Fruit fly (Drosophila melanogaster) whole organism, embryonic: Measurements from ENCODE around the gene Sse.

Experiments
- Adf1 ChIP-seq: fragments of 200-800 bp; sonication (Bioruptor generic); IDR thresholded peaks from 2 replicates; pipeline ENCODE4 v1.3.6; 2022; ENCODE audit warnings: missing biosample characterization, missing genetic modification characterization
- CG10209 ChIP-seq: fragments of 200-800 bp; sonication (Bioruptor generic); optimal IDR thresholded peaks from 3 replicates; lab custom pipeline; 2017; ENCODE audit warnings: missing biosample characterization, mild to moderate bottlenecking, missing genetic modification characterization, missing genetic modification reagents
- CG10565 ChIP-seq: fragments of 200-800 bp; sonication (Bioruptor generic); optimal IDR thresholded peaks from 3 replicates; lab custom pipeline; 2016; ENCODE audit warnings: missing biosample characterization, mild to moderate bottlenecking, missing genetic modification characterization
- CG10959 ChIP-seq: fragments of 200-800 bp; sonication (Bioruptor generic); IDR thresholded peaks from 2 replicates; pipeline ENCODE4 v1.3.6; 2022; ENCODE audit warnings: missing biosample characterization, missing genetic modification characterization
- CG11093 ChIP-seq: fragments of 200-800 bp; sonication (Bioruptor generic); IDR thresholded peaks from 3 replicates; pipeline ENCODE4 v1.3.6; 2022; ENCODE audit warnings: missing biosample characterization, missing genetic modification characterization
- CG11504 ChIP-seq: fragments of 200-800 bp; sonication (Bioruptor generic); optimal IDR thresholded peaks from 3 replicates; lab custom pipeline; 2019; ENCODE audit warnings: missing biosample characterization, mild to moderate bottlenecking, missing genetic modification characterization, moderate library complexity
- CG13296 ChIP-seq: fragments of 200-800 bp; sonication (Bioruptor generic); optimal IDR thresholded peaks from 3 replicates; lab custom pipeline; 2018; ENCODE audit warnings: missing biosample characterization, mild to moderate bottlenecking, missing genetic modification characterization
- CG13424 ChIP-seq: fragments of 200-800 bp; sonication (Bioruptor generic); optimal IDR thresholded peaks from 2 replicates; lab custom pipeline; 2019; ENCODE audit warnings: missing biosample characterization, mild to moderate bottlenecking, missing genetic modification characterization, moderate library complexity
- CG13775 ChIP-seq: fragments of 200-800 bp; sonication (Bioruptor generic); optimal IDR thresholded peaks from 3 replicates; lab custom pipeline; 2017; ENCODE audit warnings: missing biosample characterization, mild to moderate bottlenecking, missing genetic modification characterization
- CG14710 ChIP-seq: fragments of 200-800 bp; sonication (Bioruptor generic); optimal IDR thresholded peaks from 3 replicates; lab custom pipeline; 2019; ENCODE audit warnings: missing biosample characterization, mild to moderate bottlenecking, missing genetic modification characterization, moderate library complexity
- CG14965 ChIP-seq: fragments of 200-800 bp; sonication (Bioruptor generic); optimal IDR thresholded peaks from 2 replicates; lab custom pipeline; 2016; ENCODE audit warnings: missing biosample characterization, missing genetic modification characterization, borderline replicate concordance
- CG2116 ChIP-seq: fragments of 200-800 bp; sonication (Bioruptor generic); optimal IDR thresholded peaks from 3 replicates; lab custom pipeline; 2018; ENCODE audit warnings: missing biosample characterization, mild to moderate bottlenecking, missing genetic modification characterization
- CG31388 ChIP-seq: fragments of 200-800 bp; sonication (Bioruptor generic); optimal IDR thresholded peaks from 2 replicates; lab custom pipeline; 2016; ENCODE audit warnings: missing biosample characterization, missing genetic modification characterization
- CG3281 ChIP-seq: fragments of 200-800 bp; sonication (Bioruptor generic); optimal IDR thresholded peaks from 3 replicates; lab custom pipeline; 2017; ENCODE audit warnings: missing biosample characterization, mild to moderate bottlenecking, missing genetic modification characterization
- CG34376 ChIP-seq: fragments of 200-800 bp; sonication (Bioruptor generic); optimal IDR thresholded peaks from 2 replicates; lab custom pipeline; 2018; ENCODE audit warnings: missing biosample characterization, mild to moderate bottlenecking, missing genetic modification characterization
- CG3838 ChIP-seq: fragments of 200-800 bp; sonication (Bioruptor generic); optimal IDR thresholded peaks from 3 replicates; lab custom pipeline; 2016; ENCODE audit warnings: missing biosample characterization, missing genetic modification characterization
- CG42726 ChIP-seq: fragments of 200-800 bp; sonication (Bioruptor generic); IDR thresholded peaks from 2 replicates; pipeline ENCODE4 v1.3.6; 2022; ENCODE audit warnings: missing biosample characterization, missing genetic modification characterization; ENCODE audit not compliant: partially characterized antibody
- CG4854 ChIP-seq: fragments of 200-800 bp; sonication (Bioruptor generic); optimal IDR thresholded peaks from 2 replicates; lab custom pipeline; 2016; ENCODE audit warnings: missing biosample characterization, missing genetic modification characterization, inconsistent platforms
- CG6254 ChIP-seq: fragments of 200-800 bp; sonication (Bioruptor generic); optimal IDR thresholded peaks from 3 replicates; lab custom pipeline; 2017; ENCODE audit warnings: mild to moderate bottlenecking, missing biosample characterization, missing genetic modification reagents, missing genetic modification characterization
- CG6791 ChIP-seq: fragments of 200-800 bp; sonication (Bioruptor generic); IDR thresholded peaks from 3 replicates; pipeline ENCODE4 v1.3.6; 2022; ENCODE audit warnings: missing biosample characterization, missing genetic modification characterization; ENCODE audit not compliant: partially characterized antibody
- CG8290 ChIP-seq, 3 experiments: fragments of 200-800 bp; sonication (Bioruptor generic); optimal IDR thresholded peaks; 2 replicates each; lab custom pipeline; 2016 to 2019; ENCODE audit warnings: missing biosample characterization in 3 of 3, missing genetic modification characterization in 3 of 3, mild to moderate bottlenecking in 2 of 3, moderate library complexity in 1 of 3
- Deaf1 ChIP-seq: fragments of 200-800 bp; optimal IDR thresholded peaks from 3 replicates; lab custom pipeline; 2019; ENCODE audit warnings: missing biosample characterization, mild to moderate bottlenecking, missing genetic modification characterization, moderate library complexity
- Dref ChIP-seq: fragments of 200-800 bp; sonication (Bioruptor generic); IDR thresholded peaks from 2 replicates; pipeline ENCODE4 v1.3.6; 2022; ENCODE audit warnings: missing biosample characterization, missing genetic modification characterization
- Eip74EF ChIP-seq, 2 experiments: fragments of 200-800 bp in 1 of 2; fragments of >200 bp in 1 of 2; sonication (Bioruptor generic) in 1 of 2; optimal IDR thresholded peaks; 2 replicates each; lab custom pipeline; 2017 to 2019; ENCODE audit warnings: missing biosample characterization in 2 of 2, missing genetic modification characterization in 2 of 2, mild to moderate bottlenecking in 1 of 2, moderate library complexity in 1 of 2
- Ets65A ChIP-seq: fragments of 200-800 bp; sonication (Bioruptor generic); peaks from one replicate; lab custom pipeline; 2016; ENCODE audit warnings: missing biosample characterization, missing genetic modification characterization
- Hr39 ChIP-seq: fragments of >200 bp; optimal IDR thresholded peaks from 2 replicates; lab custom pipeline; 2017
- Lpt ChIP-seq: fragments of >200 bp; optimal IDR thresholded peaks from 2 replicates; lab custom pipeline; 2018; ENCODE audit warnings: missing biosample characterization, missing genetic modification characterization
- Ravus ChIP-seq: fragments of 200-800 bp; sonication (Bioruptor generic); IDR thresholded peaks from 2 replicates; pipeline ENCODE4 v1.3.6; 2022; ENCODE audit warnings: missing biosample characterization, missing genetic modification characterization
- abd-A ChIP-seq: fragments of 200-800 bp; sonication (Bioruptor generic); optimal IDR thresholded peaks from 3 replicates; lab custom pipeline; 2019; ENCODE audit warnings: missing biosample characterization, mild to moderate bottlenecking, missing genetic modification characterization, moderate library complexity
- bbx ChIP-seq: fragments of 200-800 bp; sonication (Bioruptor generic); IDR thresholded peaks from 2 replicates; pipeline ENCODE4 v1.3.6; 2022; ENCODE audit warnings: missing biosample characterization, missing genetic modification characterization; ENCODE audit not compliant: partially characterized antibody
- chn ChIP-seq: fragments of 200-800 bp; sonication (Bioruptor generic); optimal IDR thresholded peaks from 2 replicates; lab custom pipeline; 2016; ENCODE audit warnings: missing biosample characterization, missing genetic modification characterization
- crol ChIP-seq: fragments of 200-800 bp; sonication (Bioruptor generic); IDR thresholded peaks from 2 replicates; pipeline ENCODE4 v1.3.6; 2022; ENCODE audit warnings: missing biosample characterization, missing genetic modification characterization
- cwo ChIP-seq: fragments of 200-800 bp; sonication (Bioruptor generic); optimal IDR thresholded peaks from 3 replicates; lab custom pipeline; 2017; ENCODE audit warnings: missing biosample characterization, missing genetic modification characterization, mild to moderate bottlenecking, moderate library complexity, missing genetic modification reagents
- ewg ChIP-seq: fragments of 200-800 bp; sonication (Bioruptor generic); optimal IDR thresholded peaks from 3 replicates; lab custom pipeline; 2017; ENCODE audit warnings: mild to moderate bottlenecking, missing biosample characterization, missing genetic modification reagents, missing genetic modification characterization
- gcm ChIP-seq: fragments of 200-800 bp; sonication (Bioruptor generic); optimal IDR thresholded peaks from 2 replicates; lab custom pipeline; 2019; ENCODE audit warnings: missing biosample characterization, mild to moderate bottlenecking, missing genetic modification characterization, moderate library complexity
- hb ChIP-seq: fragments of 200-800 bp; sonication (Bioruptor generic); IDR thresholded peaks from 3 replicates; pipeline ENCODE4 v1.3.6; 2022; ENCODE audit warnings: missing biosample characterization, missing genetic modification characterization; ENCODE audit not compliant: partially characterized antibody
- ken ChIP-seq: fragments of 200-800 bp; sonication (Bioruptor generic); IDR thresholded peaks from 3 replicates; pipeline ENCODE4 v1.3.6; 2022; ENCODE audit warnings: missing biosample characterization, missing genetic modification characterization
- otp ChIP-seq: fragments of 200-800 bp; sonication (Bioruptor generic); IDR thresholded peaks from 3 replicates; pipeline ENCODE4, ENCODE4 v1.3.6; 2022; ENCODE audit warnings: missing biosample characterization, missing genetic modification characterization
- pros ChIP-seq: fragments of 200-800 bp; sonication (Bioruptor generic); optimal IDR thresholded peaks from 3 replicates; lab custom pipeline; 2019; ENCODE audit warnings: missing biosample characterization, mild to moderate bottlenecking, missing genetic modification characterization, moderate library complexity
- ranshi ChIP-seq: fragments of 200-800 bp; sonication (Bioruptor generic); IDR thresholded peaks from 2 replicates; pipeline ENCODE4 v1.3.6; 2022; ENCODE audit warnings: missing biosample characterization, missing genetic modification characterization
- sim ChIP-seq: fragments of 200-800 bp; sonication (Bioruptor generic); IDR thresholded peaks from 2 replicates; pipeline ENCODE4 v1.3.6; 2022; ENCODE audit warnings: missing biosample characterization, missing genetic modification characterization
- so ChIP-seq: fragments of 200-800 bp; sonication (Bioruptor generic); IDR thresholded peaks from 3 replicates; pipeline ENCODE4 v1.3.6; 2022; ENCODE audit warnings: missing biosample characterization, missing genetic modification characterization
- unc-4 ChIP-seq: fragments of 200-800 bp; sonication (Bioruptor generic); IDR thresholded peaks from 2 replicates; pipeline ENCODE4 v1.3.6; 2022; ENCODE audit warnings: missing biosample characterization, missing genetic modification characterization; ENCODE audit not compliant: partially characterized antibody
- vnd ChIP-seq: fragments of 200-800 bp; sonication (Bioruptor generic); IDR thresholded peaks from 3 replicates; pipeline ENCODE4 v1.3.6; 2022; ENCODE audit warnings: missing biosample characterization, missing genetic modification characterization; ENCODE audit not compliant: partially characterized antibody
- wek ChIP-seq: fragments of 200-800 bp; sonication (Bioruptor generic); optimal IDR thresholded peaks from 3 replicates; lab custom pipeline; 2018; ENCODE audit warnings: missing biosample characterization, mild to moderate bottlenecking, missing genetic modification characterization, moderate library complexity
- z ChIP-seq: fragments of 200-800 bp; sonication (Bioruptor generic); IDR thresholded peaks from 3 replicates; pipeline ENCODE4 v1.3.6; 2022; ENCODE audit warnings: missing biosample characterization, missing genetic modification characterization

The Sse gene

DNA sequence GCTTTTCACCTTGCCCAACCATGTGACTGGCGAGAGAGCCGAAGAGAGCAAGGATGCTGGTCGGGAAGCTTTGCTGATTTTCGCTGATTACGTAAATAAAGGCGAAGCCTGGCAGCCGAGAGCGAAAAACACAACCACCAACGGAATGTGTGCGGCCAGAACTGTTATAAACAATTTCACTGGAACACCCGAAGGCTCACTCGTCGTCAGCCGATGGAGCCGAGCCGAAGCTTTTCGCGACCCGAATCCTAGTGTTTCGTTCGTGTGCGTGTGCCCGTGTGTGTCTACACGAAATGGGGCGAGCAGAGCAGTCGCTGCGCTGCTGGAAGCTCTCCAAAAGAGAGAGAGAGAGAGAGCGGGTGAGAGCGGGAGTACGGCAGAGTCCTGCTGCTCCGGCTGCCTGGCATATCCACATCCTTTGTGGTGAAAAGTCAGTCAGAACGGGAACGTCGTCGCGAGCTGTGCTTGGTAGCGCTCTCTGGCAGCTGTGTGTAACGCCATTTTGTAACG, 29.0 kb upstream of the Sse start (continued):
- TF ChIP-seq hb (GFP tag; lab: Robert Waterston, UW), result no peak
- no peak for TF ChIP-seq CG6254 (GFP tag; lab: Kevin White, UChicago)
- TF ChIP-seq Ravus, result no peak
- TF ChIP-seq CG4854 (GFP tag; lab: Kevin White, UChicago), result no peak
- TF ChIP-seq Dref (GFP tag; lab: Robert Waterston, UW), result no peak
- TF ChIP-seq CG14965, result no peak
- TF ChIP-seq cwo, result no peak
- TF ChIP-seq pros (GFP tag; lab: Kevin White, UChicago), result no peak
- no peak for TF ChIP-seq ken (GFP tag; lab: Robert Waterston, UW)

DNA sequence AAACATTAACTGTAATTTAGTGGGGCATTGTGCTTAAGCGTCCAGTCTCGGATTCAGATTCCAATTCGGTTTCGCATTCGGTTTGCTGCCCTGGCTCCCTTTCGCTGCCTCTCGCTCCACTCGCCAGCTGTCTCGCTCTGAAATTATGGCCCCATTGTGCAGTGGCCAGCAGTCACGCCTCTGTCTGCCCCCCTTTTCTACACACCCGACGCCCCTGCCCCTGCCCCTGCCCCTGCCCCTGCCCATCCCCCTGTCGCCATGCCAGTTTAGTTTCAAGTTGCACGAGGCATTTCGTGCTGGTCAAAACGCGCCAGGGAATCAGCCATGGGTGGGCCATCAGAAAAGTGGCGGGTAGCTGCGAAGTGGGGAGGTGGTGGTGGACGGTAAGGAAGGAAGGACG, 24.2 kb upstream of the Sse start:
- TF ChIP-seq abd-A (peak; percentile 51), CG3281 (no peak), gcm (GFP tag; lab: Kevin White, UChicago) (no peak), Ets65A (GFP tag; lab: Kevin White, UChicago) (peak; percentile 72), chn (GFP tag; lab: Kevin White, UChicago) (no peak), unc-4 (GFP tag; lab: Robert Waterston, UW) (no peak), z (no peak), sim (GFP tag; lab: Robert Waterston, UW) (no peak), CG3838 (no peak), ranshi (GFP tag; lab: Robert Waterston, UW) (no peak)

DNA sequence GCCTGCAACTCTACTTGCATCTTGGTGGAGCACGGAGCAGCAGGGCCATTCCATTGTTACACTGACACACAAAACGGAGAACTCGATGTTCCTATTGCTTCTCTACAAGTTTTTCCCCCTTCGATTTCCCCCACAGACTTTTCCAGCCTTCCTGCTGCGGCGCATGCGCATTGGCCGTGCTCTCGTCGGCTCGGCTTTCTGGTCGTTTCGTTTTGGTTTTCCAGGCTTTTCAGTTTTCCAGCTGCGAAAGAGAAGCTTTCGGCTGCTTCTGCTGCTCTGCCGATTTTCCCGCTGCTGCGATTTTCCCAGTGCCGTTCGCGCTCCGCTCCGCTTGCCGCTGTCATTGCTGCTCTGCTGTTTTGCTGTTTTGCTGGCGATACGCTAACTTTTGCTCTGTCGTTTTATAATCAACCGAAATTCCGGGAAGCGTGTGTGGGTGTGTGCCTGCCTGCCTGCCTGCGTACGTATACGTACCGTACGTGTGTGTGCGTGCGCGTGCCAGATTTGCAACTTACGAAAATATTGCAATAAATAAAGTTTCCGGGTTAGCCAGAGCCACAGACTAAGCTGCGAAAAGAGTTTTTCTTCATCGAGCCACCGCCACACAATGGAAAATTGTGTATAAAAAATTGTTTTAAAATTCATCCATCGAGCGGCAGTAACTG, 16.3 kb upstream of the Sse start:
- TF ChIP-seq Eip74EF (GFP tag; optimal IDR thresholded peaks at IDR 0.05; lab: Kevin White, UChicago) (no peak), CG10565 (GFP tag; lab: Kevin White, UChicago) (no peak), vnd (no peak), CG2116 (GFP tag; lab: Kevin White, UChicago) (no peak), otp (GFP tag; lab: Robert Waterston, UW) (no peak), CG10959 (no peak), so (no peak), Hr39 (lab: Kevin White, UChicago) (peak; percentile 90), crol (GFP tag; lab: Robert Waterston, UW) (0 out of 2 replicates have a peak, but pooled peaks have one; percentile 13), CG6791 (GFP tag; lab: Robert Waterston, UW) (no peak), Lpt (no peak), bbx (GFP tag; lab: Robert Waterston, UW) (no peak), CG31388 (GFP tag; lab: Kevin White, UChicago) (no peak), CG13296 (GFP tag; lab: Kevin White, UChicago) (no peak), Deaf1 (peak; percentile 81), CG11504 (tag; lab: Kevin White, UChicago) (no peak), CG10209 (no peak), Adf1 (GFP tag; lab: Robert Waterston, UW) (peak; percentile 63; the same call in 1 of the 2 replicates), CG8290 (GFP tag; optimal IDR thresholded peaks at IDR 0.05; lab: Kevin White, UChicago) (no peak), CG8290 (tag; optimal IDR thresholded peaks at IDR 0.05; lab: Kevin White, UChicago) (no peak), Ets65A (GFP tag; lab: Kevin White, UChicago) (peak; percentile 42), wek (no peak), ewg (GFP tag; lab: Kevin White, UChicago) (peak; percentile 79), CG42726 (no peak), CG34376 (GFP tag; lab: Kevin White, UChicago) (no peak), CG11093 (no peak), CG13424 (no peak), CG14710 (no peak), cwo (no peak), CG13775 (GFP tag; lab: Kevin White, UChicago) (no peak), z (no peak)
